Worm (Caenorhabditis elegans): ENCODE data around the gene C02G6.2.

Gene C02G6.2

DNA sequence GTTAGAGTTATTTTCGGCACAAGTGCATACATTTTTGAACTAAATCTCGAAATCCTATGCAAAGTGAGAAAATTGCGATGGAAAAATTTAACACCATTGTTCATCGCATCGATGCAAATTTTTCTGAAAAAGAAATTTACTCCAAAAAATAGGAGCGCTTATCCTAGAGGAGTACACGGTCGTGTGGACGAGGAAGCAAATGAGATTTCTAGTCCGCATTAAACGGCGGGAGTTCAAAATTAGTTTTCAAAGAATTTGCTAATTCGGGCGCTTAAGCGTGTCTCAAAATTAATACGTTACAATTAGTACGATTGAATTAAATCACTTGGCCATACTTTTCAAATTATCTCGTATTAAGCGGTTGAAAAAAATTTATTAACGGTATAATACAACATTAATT lies 45.8 kb downstream of the C02G6.2 start, which contains the start of gene lrpr-1 (continued):
- TF ChIP-seq bed-2 (GFP tag; IDR thresholded peaks at IDR 0.05) (peak; percentile 88), ceh-27 (GFP tag; optimal IDR thresholded peaks at IDR 0.05) (peak; percentile 89), hsf-1 (GFP tag; IDR thresholded peaks at IDR 0.05) (0 out of 2 replicates have a peak, but pooled peaks have one; percentile 35), F57C9.4 (tag; optimal IDR thresholded peaks at IDR 0.05) (peak; percentile 14), F23B12.7 (tag; optimal IDR thresholded peaks at IDR 0.05; ENCODE audit: insufficient read depth) (no peak), die-1 (tag; optimal IDR thresholded peaks at IDR 0.05) (no peak), let-607 (tag; optimal IDR thresholded peaks at IDR 0.05) (no peak), mes-4 (tag; optimal IDR thresholded peaks at IDR 0.05) (no peak), ztf-22 (GFP tag; optimal IDR thresholded peaks at IDR 0.05) (no peak), hmg-1.2 (GFP tag; IDR thresholded peaks at IDR 0.05) (no peak; the same call in 1 of the 2 replicates), snpc-1.3 (tag; optimal IDR thresholded peaks at IDR 0.05; ENCODE audit: insufficient read depth) (no peak), ets-4 (GFP tag; optimal IDR thresholded peaks at IDR 0.05) (no peak), efl-1 (GFP tag; optimal IDR thresholded peaks at IDR 0.05) (peak; percentile 79), ZK185.1 (tag; optimal IDR thresholded peaks at IDR 0.05; ENCODE audit: poor library complexity, severe bottlenecking) (peak; percentile 96), hlh-12 (tag; optimal IDR thresholded peaks at IDR 0.05) (no peak), mxl-1 (tag; optimal IDR thresholded peaks at IDR 0.05) (no peak), pbrm-1 (GFP tag; IDR thresholded peaks at IDR 0.05) (0 out of 2 replicates have a peak, but pooled peaks have one; percentile 44), ekl-4 (GFP tag; IDR thresholded peaks at IDR 0.05) (peak; percentile 73), zim-3 (tag; optimal IDR thresholded peaks at IDR 0.05) (peak; percentile 87), B0261.1 (tag; optimal IDR thresholded peaks at IDR 0.05) (no peak), ceh-100 (GFP tag; IDR thresholded peaks at IDR 0.05) (peak; percentile 67), hrde-1 (tag; optimal IDR thresholded peaks at IDR 0.05; ENCODE audit: borderline replicate concordance) (peak; percentile 60), K12H6.12 (tag; optimal IDR thresholded peaks at IDR 0.05) (peak; percentile 80), somi-1 (GFP tag; optimal IDR thresholded peaks at IDR 0.05) (peak; percentile 16), F10E7.11 (tag; optimal IDR thresholded peaks at IDR 0.05) (no peak), dpl-1 (GFP tag; optimal IDR thresholded peaks at IDR 0.05) (peak; percentile 81), nhr-120 (GFP tag; IDR thresholded peaks at IDR 0.05) (no peak), unc-130 (GFP tag; optimal IDR thresholded peaks at IDR 0.05) (peak; percentile 95), aptf-3 (GFP tag; IDR thresholded peaks at IDR 0.05) (no peak), F33H1.4 (GFP tag; IDR thresholded peaks at IDR 0.05) (peak; percentile 70; the same call in 1 of the 2 replicates), madf-3 (GFP tag; IDR thresholded peaks at IDR 0.05) (peak; percentile 87), lin-40 (tag; optimal IDR thresholded peaks at IDR 0.05) (no peak), Y95B8A.8 (GFP tag; IDR thresholded peaks at IDR 0.05) (no peak), egl-44 (GFP tag; IDR thresholded peaks at IDR 0.05) (no peak), nhr-179 (tag; optimal IDR thresholded peaks at IDR 0.05) (no peak), lsy-27 (tag; optimal IDR thresholded peaks at IDR 0.05; ENCODE audit: borderline replicate concordance, insufficient read depth) (no peak), Y56A3A.18 (GFP tag; IDR thresholded peaks at IDR 0.05) (no peak), him-1 (tag; optimal IDR thresholded peaks at IDR 0.05) (peak; percentile 62), atf-7 (tag; optimal IDR thresholded peaks at IDR 0.05) (no peak), ztf-18 (tag; optimal IDR thresholded peaks at IDR 0.05) (peak; percentile 28), Y53F4B.3 (GFP tag; IDR thresholded peaks at IDR 0.05) (no peak), chd-7 (tag; optimal IDR thresholded peaks at IDR 0.05) (no peak), repo-1 (tag; optimal IDR thresholded peaks at IDR 0.05) (no peak), lin-26 (GFP tag; IDR thresholded peaks at IDR 0.05) (no peak), C06A6.2 (GFP tag; conservative IDR thresholded peaks at IDR 0.05) (0 out of 2 replicates have a peak, but pooled peaks have one; percentile 42), ceh-58 (GFP tag; IDR thresholded peaks at IDR 0.05) (no peak), ama-1 (optimal IDR thresholded peaks at IDR 0.05) (no peak), ama-1 (GFP tag; optimal IDR thresholded peaks at IDR 0.05) (no peak), nfyb-1 (GFP tag; IDR thresholded peaks at IDR 0.05) (no peak; the same call in 1 of the 2 replicates)

All from whole organism, young adult.